Fruit fly (Drosophila melanogaster): ENCODE results near the gene nebu.

dm6 chr3L:12874211-12874610 is 31.3 kb upstream of the nebu start:
- TF ChIP-seq Pif1B (GFP tag; optimal IDR thresholded peaks at IDR 0.05) (no peak), CG12605 (GFP tag; IDR thresholded peaks at IDR 0.05) (no peak), gl (tag; optimal IDR thresholded peaks at IDR 0.05) (no peak), EcR (GFP tag; optimal IDR thresholded peaks at IDR 0.05) (no peak), CG10348 (GFP tag; IDR thresholded peaks at IDR 0.05) (no peak), CG9948 (tag; optimal IDR thresholded peaks at IDR 0.05) (no peak), CG8159 (tag; optimal IDR thresholded peaks at IDR 0.05) (no peak), Pif1A (GFP tag; optimal IDR thresholded peaks at IDR 0.05) (no peak), CG13204 (GFP tag; optimal IDR thresholded peaks at IDR 0.05) (no peak), CG32121 (GFP tag; IDR thresholded peaks at IDR 0.05) (no peak), CG15710 (tag; optimal IDR thresholded peaks at IDR 0.05) (no peak)
